Fruit fly (Drosophila melanogaster) whole organism, embryonic: ENCODE results near the gene GCS2beta.

Source experiments
- Awh ChIP-seq: fragments of 200-800 bp; sonication (Bioruptor generic); IDR thresholded peaks from 2 replicates; pipeline ENCODE4, ENCODE4 v1.3.6; 2022; ENCODE audit warnings: missing biosample characterization, missing genetic modification characterization
- BtbVII ChIP-seq: fragments of 200-800 bp; sonication (Bioruptor generic); optimal IDR thresholded peaks from 3 replicates; lab custom pipeline; 2017; ENCODE audit warnings: missing biosample characterization, mild to moderate bottlenecking, missing genetic modification characterization
- CG12071 ChIP-seq: fragments of 200-800 bp; sonication (Bioruptor generic); optimal IDR thresholded peaks from 3 replicates; lab custom pipeline; 2018; ENCODE audit warnings: missing biosample characterization, mild to moderate bottlenecking, missing genetic modification characterization
- CG13296 ChIP-seq: fragments of 200-800 bp; sonication (Bioruptor generic); optimal IDR thresholded peaks from 3 replicates; lab custom pipeline; 2018; ENCODE audit warnings: missing biosample characterization, mild to moderate bottlenecking, missing genetic modification characterization
- CG13624 ChIP-seq: fragments of 200-800 bp; sonication (Bioruptor generic); optimal IDR thresholded peaks from 2 replicates; lab custom pipeline; 2016; ENCODE audit warnings: missing biosample characterization, missing genetic modification characterization
- CG13894 ChIP-seq: fragments of 200-800 bp; sonication (Bioruptor generic); optimal IDR thresholded peaks from 3 replicates; lab custom pipeline; 2018; ENCODE audit warnings: missing biosample characterization, mild to moderate bottlenecking, missing genetic modification characterization, moderate library complexity
- CG14441 ChIP-seq: fragments of 200-800 bp; sonication (Bioruptor generic); IDR thresholded peaks from 2 replicates; pipeline ENCODE4 v1.3.6; 2022; ENCODE audit warnings: missing biosample characterization, missing genetic modification characterization
- CG14667 ChIP-seq: fragments of 200-800 bp; sonication (Bioruptor generic); IDR thresholded peaks from 2 replicates; pipeline ENCODE4 v1.3.6; 2022; ENCODE audit warnings: missing biosample characterization, missing genetic modification characterization
- CG15269 ChIP-seq: fragments of 200-800 bp; sonication (Bioruptor generic); optimal IDR thresholded peaks from 2 replicates; lab custom pipeline; 2018; ENCODE audit warnings: missing biosample characterization, mild to moderate bottlenecking, missing genetic modification characterization, moderate library complexity
- CG17359 ChIP-seq: fragments of 200-800 bp; sonication (Bioruptor generic); optimal IDR thresholded peaks from 3 replicates; lab custom pipeline; 2018; ENCODE audit warnings: missing biosample characterization, mild to moderate bottlenecking, missing genetic modification characterization, moderate library complexity
- CG17829 ChIP-seq: fragments of 200-800 bp; optimal IDR thresholded peaks from 2 replicates; lab custom pipeline; 2019; ENCODE audit warnings: missing biosample characterization, mild to moderate bottlenecking, missing genetic modification characterization, moderate library complexity
- CG18476 ChIP-seq: fragments of 200-800 bp; sonication (Bioruptor generic); optimal IDR thresholded peaks from 2 replicates; lab custom pipeline; 2016; ENCODE audit warnings: missing biosample characterization, mild to moderate bottlenecking, missing genetic modification characterization
- CG2120 ChIP-seq: fragments of 200-800 bp; sonication (Bioruptor generic); optimal IDR thresholded peaks from 3 replicates; lab custom pipeline; 2016; ENCODE audit warnings: missing biosample characterization, missing genetic modification characterization
- CG31388 ChIP-seq: fragments of 200-800 bp; sonication (Bioruptor generic); optimal IDR thresholded peaks from 2 replicates; lab custom pipeline; 2016; ENCODE audit warnings: missing biosample characterization, missing genetic modification characterization
- CG5180 ChIP-seq: fragments of 200-800 bp; sonication (Bioruptor generic); optimal IDR thresholded peaks from 3 replicates; lab custom pipeline; 2017; ENCODE audit warnings: missing biosample characterization, missing genetic modification characterization, mild to moderate bottlenecking, moderate library complexity, missing genetic modification reagents
- CG5245 ChIP-seq: fragments of 200-800 bp; sonication (Bioruptor generic); optimal IDR thresholded peaks from 3 replicates; lab custom pipeline; 2016; ENCODE audit warnings: missing biosample characterization, missing genetic modification characterization
- CG6813 ChIP-seq: fragments of 200-800 bp; sonication (Bioruptor generic); optimal IDR thresholded peaks from 2 replicates; lab custom pipeline; 2017; ENCODE audit warnings: missing biosample characterization, missing genetic modification characterization, mild to moderate bottlenecking, moderate library complexity, missing genetic modification reagents
- CG7839 ChIP-seq: fragments of 200-800 bp; sonication (Bioruptor generic); optimal IDR thresholded peaks from 3 replicates; lab custom pipeline; 2018; ENCODE audit warnings: missing biosample characterization, mild to moderate bottlenecking, missing genetic modification characterization, moderate library complexity
- CG7963 ChIP-seq: fragments of 200-800 bp; sonication (Bioruptor generic); IDR thresholded peaks from 3 replicates; pipeline ENCODE4 v1.3.6; 2022; ENCODE audit warnings: missing biosample characterization, missing genetic modification characterization; ENCODE audit not compliant: partially characterized antibody
- CG8388 ChIP-seq: fragments of 200-800 bp; sonication (Bioruptor generic); optimal IDR thresholded peaks from 2 replicates; lab custom pipeline; 2019; ENCODE audit warnings: missing biosample characterization, mild to moderate bottlenecking, missing genetic modification characterization, moderate library complexity
- CG9876 ChIP-seq: fragments of 200-800 bp; sonication (Bioruptor generic); optimal IDR thresholded peaks from 2 replicates; lab custom pipeline; 2016; ENCODE audit warnings: missing biosample characterization, missing genetic modification characterization
- CTCF ChIP-seq: fragments of 200-800 bp; sonication (Bioruptor generic); optimal IDR thresholded peaks from 2 replicates; lab custom pipeline; 2017; ENCODE audit warnings: missing biosample characterization, mild to moderate bottlenecking, missing genetic modification characterization, moderate library complexity
- D ChIP-seq, 2 experiments: fragments of 200-800 bp in 1 of 2; fragments of >200 bp in 1 of 2; sonication (Bioruptor generic) in 1 of 2; optimal IDR thresholded peaks; 2 replicates in 1 of 2; 3 replicates in 1 of 2; lab custom pipeline; 2017; ENCODE audit warnings: mild to moderate bottlenecking in 1 of 2, missing biosample characterization in 1 of 2, missing genetic modification characterization in 1 of 2, missing genetic modification reagents in 1 of 2
- Dad ChIP-seq: fragments of 200-800 bp; sonication (Bioruptor generic); optimal IDR thresholded peaks from 3 replicates; lab custom pipeline; 2016; ENCODE audit warnings: missing biosample characterization, missing genetic modification characterization
- Drgx ChIP-seq: fragments of 200-800 bp; sonication (Bioruptor generic); IDR thresholded peaks from 2 replicates; pipeline ENCODE4 v1.3.6; 2022; ENCODE audit warnings: missing biosample characterization, missing genetic modification characterization
- Fer1 ChIP-seq: fragments of 200-800 bp; sonication (Bioruptor generic); optimal IDR thresholded peaks from 2 replicates; lab custom pipeline; 2017; ENCODE audit warnings: missing biosample characterization, mild to moderate bottlenecking, missing genetic modification characterization
- Jarid2 ChIP-seq: fragments of 200-800 bp; sonication (Bioruptor generic); optimal IDR thresholded peaks from 3 replicates; lab custom pipeline; 2017; ENCODE audit warnings: mild to moderate bottlenecking, missing biosample characterization, missing genetic modification reagents, missing genetic modification characterization
- Lpt ChIP-seq: fragments of >200 bp; optimal IDR thresholded peaks from 2 replicates; lab custom pipeline; 2018; ENCODE audit warnings: missing biosample characterization, missing genetic modification characterization
- Mad ChIP-seq: fragments of 200-800 bp; sonication (Bioruptor generic); optimal IDR thresholded peaks from 2 replicates; lab custom pipeline; 2016; ENCODE audit warnings: missing biosample characterization, missing genetic modification characterization
- Opbp ChIP-seq: fragments of 200-800 bp; sonication (Bioruptor generic); IDR thresholded peaks from 3 replicates; pipeline ENCODE4 v1.3.6; 2022; ENCODE audit warnings: missing biosample characterization, missing genetic modification characterization; ENCODE audit not compliant: partially characterized antibody
- Poxn ChIP-seq: fragments of 200-800 bp; sonication (Bioruptor generic); IDR thresholded peaks from 2 replicates; pipeline ENCODE4 v1.3.6; 2022; ENCODE audit warnings: missing biosample characterization, missing genetic modification characterization
- Sox100B ChIP-seq: fragments of 200-800 bp; sonication (Bioruptor generic); optimal IDR thresholded peaks from 3 replicates; lab custom pipeline; 2018; ENCODE audit warnings: missing biosample characterization, mild to moderate bottlenecking, missing genetic modification characterization
- ab ChIP-seq: fragments of 200-800 bp; sonication (Bioruptor generic); optimal IDR thresholded peaks from 2 replicates; lab custom pipeline; 2016; ENCODE audit warnings: missing biosample characterization, missing genetic modification characterization
- bigmax ChIP-seq: fragments of 200-800 bp; sonication (Bioruptor generic); optimal IDR thresholded peaks from 2 replicates; lab custom pipeline; 2018; ENCODE audit warnings: missing biosample characterization, mild to moderate bottlenecking, missing genetic modification characterization
- corto ChIP-seq: fragments of 200-800 bp; sonication (Bioruptor generic); optimal IDR thresholded peaks from 2 replicates; lab custom pipeline; 2016; ENCODE audit warnings: missing biosample characterization, mild to moderate bottlenecking, missing genetic modification characterization, moderate library complexity
- emc ChIP-seq: fragments of 200-800 bp; sonication (Bioruptor generic); optimal IDR thresholded peaks from 2 replicates; lab custom pipeline; 2016; ENCODE audit warnings: missing biosample characterization, missing genetic modification characterization
- fd96Cb ChIP-seq: fragments of 200-800 bp; sonication (Bioruptor generic); optimal IDR thresholded peaks from 2 replicates; lab custom pipeline; 2018; ENCODE audit warnings: missing biosample characterization, mild to moderate bottlenecking, missing genetic modification characterization, moderate library complexity
- gt ChIP-seq: fragments of 200-800 bp; sonication (Bioruptor generic); IDR thresholded peaks from 2 replicates; pipeline ENCODE4 v1.3.6; 2022; ENCODE audit warnings: missing biosample characterization, missing genetic modification characterization
- ham ChIP-seq: fragments of 200-800 bp; sonication (Bioruptor generic); IDR thresholded peaks from 2 replicates; pipeline ENCODE4 v1.3.6; 2022; ENCODE audit warnings: missing biosample characterization, missing genetic modification characterization
- kni ChIP-seq: fragments of 200-800 bp; sonication (Bioruptor generic); optimal IDR thresholded peaks from 3 replicates; lab custom pipeline; 2017; ENCODE audit warnings: mild to moderate bottlenecking, missing biosample characterization, missing genetic modification reagents, missing genetic modification characterization
- knrl ChIP-seq: fragments of 200-800 bp; sonication (Bioruptor generic); IDR thresholded peaks from 3 replicates; pipeline ENCODE4 v1.3.6; 2022; ENCODE audit warnings: missing biosample characterization, missing genetic modification characterization; ENCODE audit not compliant: partially characterized antibody
- lab ChIP-seq: fragments of 200-800 bp; sonication (Bioruptor generic); optimal IDR thresholded peaks from 3 replicates; lab custom pipeline; 2017; ENCODE audit warnings: missing biosample characterization, missing genetic modification characterization, mild to moderate bottlenecking, moderate library complexity, missing genetic modification reagents
- lmd ChIP-seq: fragments of 200-800 bp; sonication (Bioruptor generic); IDR thresholded peaks from 2 replicates; pipeline ENCODE4 v1.3.6; 2022; ENCODE audit warnings: missing biosample characterization, missing genetic modification characterization
- nau ChIP-seq: fragments of 200-800 bp; sonication (Bioruptor generic); optimal IDR thresholded peaks from 3 replicates; lab custom pipeline; 2017; ENCODE audit warnings: missing biosample characterization, mild to moderate bottlenecking, missing genetic modification characterization, missing genetic modification reagents
- nerfin-2 ChIP-seq: fragments of 200-800 bp; sonication (Bioruptor generic); IDR thresholded peaks from 2 replicates; pipeline ENCODE4 v1.3.6; 2022; ENCODE audit warnings: missing biosample characterization, missing genetic modification characterization; ENCODE audit not compliant: partially characterized antibody
- nmo ChIP-seq: fragments of 200-800 bp; sonication (Bioruptor generic); optimal IDR thresholded peaks from 2 replicates; lab custom pipeline; 2018; ENCODE audit warnings: missing biosample characterization, mild to moderate bottlenecking, missing genetic modification characterization, moderate library complexity
- pros ChIP-seq: fragments of 200-800 bp; sonication (Bioruptor generic); optimal IDR thresholded peaks from 3 replicates; lab custom pipeline; 2019; ENCODE audit warnings: missing biosample characterization, mild to moderate bottlenecking, missing genetic modification characterization, moderate library complexity
- rib ChIP-seq: fragments of 200-800 bp; sonication (Bioruptor generic); IDR thresholded peaks from 2 replicates; pipeline ENCODE4 v1.3.6; 2022; ENCODE audit warnings: missing biosample characterization, missing genetic modification characterization
- sim ChIP-seq: fragments of 200-800 bp; sonication (Bioruptor generic); IDR thresholded peaks from 2 replicates; pipeline ENCODE4 v1.3.6; 2022; ENCODE audit warnings: missing biosample characterization, missing genetic modification characterization
- sima ChIP-seq: fragments of 200-800 bp; sonication (Bioruptor generic); optimal IDR thresholded peaks from 2 replicates; lab custom pipeline; 2016; ENCODE audit warnings: missing biosample characterization, missing genetic modification characterization
- tin ChIP-seq: fragments of 200-800 bp; sonication (Bioruptor generic); optimal IDR thresholded peaks from 3 replicates; lab custom pipeline; 2016; ENCODE audit warnings: missing biosample characterization, missing genetic modification characterization

The GCS2beta gene

dm6 chr2L:17470630-17471029 lies 13.5 kb downstream of the GCS2beta start (continued):
- peak; percentile 41 for TF ChIP-seq CG13296 (GFP tag; lab: Kevin White, UChicago)
- TF ChIP-seq nerfin-2 (GFP tag; lab: Robert Waterston, UW), result no peak
- TF ChIP-seq Lpt (GFP tag; lab: Kevin White, UChicago), result no peak
- TF ChIP-seq lab (GFP tag; lab: Kevin White, UChicago), result peak; percentile 95
- TF ChIP-seq CG17359, result no peak
- TF ChIP-seq CG18476 (GFP tag; lab: Kevin White, UChicago), result peak; percentile 19
- TF ChIP-seq Mad (GFP tag; lab: Kevin White, UChicago), result no peak
- TF ChIP-seq emc (GFP tag; lab: Kevin White, UChicago), result peak; percentile 13
- peak; percentile 85 for TF ChIP-seq CG6813 (GFP tag; lab: Kevin White, UChicago)
- TF ChIP-seq fd96Cb, result no peak
- TF ChIP-seq nmo (GFP tag; lab: Kevin White, UChicago), result no peak
- no peak for TF ChIP-seq Awh (GFP tag; lab: Robert Waterston, UW)
- TF ChIP-seq CG2120 (GFP tag; lab: Kevin White, UChicago), result peak; percentile 83
- TF ChIP-seq CG12071, result peak; percentile 69
- no peak for TF ChIP-seq CG5245 (GFP tag; lab: Kevin White, UChicago)
- no peak for TF ChIP-seq corto (GFP tag; lab: Kevin White, UChicago)
- TF ChIP-seq CG8388 (GFP tag; lab: Kevin White, UChicago), result no peak
- TF ChIP-seq CG7839, result peak; percentile 45
- no peak for TF ChIP-seq knrl (GFP tag; lab: Robert Waterston, UW)
- no peak for TF ChIP-seq CG14667 (GFP tag; lab: Robert Waterston, UW)
- no peak for TF ChIP-seq CG7963
- peak; percentile 87 for TF ChIP-seq rib (GFP tag; lab: Robert Waterston, UW)
- no peak for TF ChIP-seq tin (GFP tag; lab: Kevin White, UChicago)
- no peak for TF ChIP-seq pros
- TF ChIP-seq Drgx (GFP tag; lab: Robert Waterston, UW), result no peak
- TF ChIP-seq BtbVII (GFP tag; lab: Kevin White, UChicago), result peak; percentile 78
- TF ChIP-seq D (optimal IDR thresholded peaks at IDR 0.05; lab: Kevin White, UChicago), result no peak
- TF ChIP-seq D (GFP tag; optimal IDR thresholded peaks at IDR 0.05; lab: Kevin White, UChicago), result no peak
- TF ChIP-seq CG31388 (GFP tag; lab: Kevin White, UChicago), result no peak
- TF ChIP-seq ham (GFP tag; lab: Robert Waterston, UW), result no peak
- TF ChIP-seq Opbp (GFP tag; lab: Robert Waterston, UW), result no peak
- TF ChIP-seq CG15269 (tag; lab: Kevin White, UChicago), result peak; percentile 56
- TF ChIP-seq kni (GFP tag; lab: Kevin White, UChicago), result no peak
- TF ChIP-seq gt (GFP tag; lab: Robert Waterston, UW), result no peak
- TF ChIP-seq sim (GFP tag; lab: Robert Waterston, UW), result no peak
- no peak; the same call in 1 of the 2 replicates for TF ChIP-seq lmd
- TF ChIP-seq bigmax (GFP tag; lab: Kevin White, UChicago), result no peak
- no peak for TF ChIP-seq CTCF (GFP tag; lab: Kevin White, UChicago)
- TF ChIP-seq nau (GFP tag; lab: Kevin White, UChicago), result peak; percentile 26
- no peak for TF ChIP-seq CG5180
- TF ChIP-seq sima, result no peak
- no peak for TF ChIP-seq Sox100B (GFP tag; lab: Kevin White, UChicago)
- TF ChIP-seq CG17829, result no peak
- TF ChIP-seq Poxn (GFP tag; lab: Robert Waterston, UW), result no peak
- TF ChIP-seq ab (GFP tag; lab: Kevin White, UChicago), result no peak
- peak; percentile 2 for TF ChIP-seq Dad (GFP tag; lab: Kevin White, UChicago)
- no peak for TF ChIP-seq CG9876 (GFP tag; lab: Kevin White, UChicago)
- TF ChIP-seq CG14441 (GFP tag; lab: Robert Waterston, UW), result no peak
- TF ChIP-seq CG13894 (tag; lab: Kevin White, UChicago), result peak; percentile 79
- no peak for TF ChIP-seq Jarid2
- peak; percentile 85 for TF ChIP-seq Fer1
- TF ChIP-seq CG13624 (GFP tag; lab: Kevin White, UChicago), result peak; percentile 65
